Worm (Caenorhabditis elegans): Measurements from ENCODE around the gene ztf-16.
A peak's percentile ranks its signal among the peaks of the same experiment; 100 is the strongest.

Gene ztf-16

ce11 chrX:4795329-4795728 is 16.0 kb downstream of the ztf-16 start:
- no peak for TF ChIP-seq mxl-1 (tag; optimal IDR thresholded peaks at IDR 0.05)
- peak; percentile 90 for TF ChIP-seq nhr-80 (tag; optimal IDR thresholded peaks at IDR 0.05)
- peak; percentile 53 for TF ChIP-seq ets-4 (GFP tag; optimal IDR thresholded peaks at IDR 0.05)
- no peak for TF ChIP-seq C06A6.2 (GFP tag; conservative IDR thresholded peaks at IDR 0.05)
- TF ChIP-seq tlf-1 (GFP tag; optimal IDR thresholded peaks at IDR 0.05) = peak; percentile 51
- TF ChIP-seq F49E8.2 (tag; optimal IDR thresholded peaks at IDR 0.05; ENCODE audit: insufficient read depth) = no peak
- peak; percentile 37 for TF ChIP-seq unc-62 (GFP tag; optimal IDR thresholded peaks at IDR 0.05)
- peak; percentile 36 for TF ChIP-seq lin-40 (tag; optimal IDR thresholded peaks at IDR 0.05)
- no peak for TF ChIP-seq somi-1 (GFP tag; optimal IDR thresholded peaks at IDR 0.05)
- peak; percentile 18 for TF ChIP-seq pha-4 (tag; optimal IDR thresholded peaks at IDR 0.05)

- TF ChIP-seq fkh-3 (tag; optimal IDR thresholded peaks at IDR 0.05) (no peak), lin-26 (GFP tag; IDR thresholded peaks at IDR 0.05) (no peak), hmg-20 (GFP tag; IDR thresholded peaks at IDR 0.05) (no peak), sea-2 (GFP tag; IDR thresholded peaks at IDR 0.05) (no peak), attf-3 (GFP tag; conservative IDR thresholded peaks at IDR 0.05) (no peak), lsy-27 (tag; optimal IDR thresholded peaks at IDR 0.05; ENCODE audit: borderline replicate concordance, insufficient read depth) (no peak), F23B12.7 (tag; optimal IDR thresholded peaks at IDR 0.05; ENCODE audit: insufficient read depth) (no peak), bed-2 (GFP tag; IDR thresholded peaks at IDR 0.05) (no peak), aptf-3 (GFP tag; IDR thresholded peaks at IDR 0.05) (no peak), unc-62 (GFP tag; optimal IDR thresholded peaks at IDR 0.05) (peak; percentile 81), xnd-1 (tag; optimal IDR thresholded peaks at IDR 0.05) (no peak), ztf-22 (GFP tag; optimal IDR thresholded peaks at IDR 0.05) (peak; percentile 89), ekl-4 (GFP tag; IDR thresholded peaks at IDR 0.05) (no peak), Y53F4B.3 (GFP tag; IDR thresholded peaks at IDR 0.05) (no peak), lin-40 (tag; optimal IDR thresholded peaks at IDR 0.05) (peak; percentile 5), T07F8.4 (tag; optimal IDR thresholded peaks at IDR 0.05) (no peak), nfyb-1 (GFP tag; IDR thresholded peaks at IDR 0.05) (peak; percentile 65; the same call in 1 of the 2 replicates), hlh-26 (GFP tag; conservative IDR thresholded peaks at IDR 0.05) (no peak), snpc-1.1 (tag; optimal IDR thresholded peaks at IDR 0.05; ENCODE audit: insufficient read depth) (no peak), atf-7 (tag; optimal IDR thresholded peaks at IDR 0.05) (peak; percentile 79), ZK185.1 (tag; optimal IDR thresholded peaks at IDR 0.05; ENCODE audit: poor library complexity, severe bottlenecking) (peak; percentile 2), ccch-3 (GFP tag; optimal IDR thresholded peaks at IDR 0.05) (no peak), chd-7 (tag; optimal IDR thresholded peaks at IDR 0.05) (no peak), attf-6 (GFP tag; IDR thresholded peaks at IDR 0.05) (no peak), nhr-80 (tag; optimal IDR thresholded peaks at IDR 0.05) (peak; percentile 96), cebp-1 (GFP tag; IDR thresholded peaks at IDR 0.05) (0 out of 2 replicates have a peak, but pooled peaks have one; percentile 23), cebp-1 (tag; optimal IDR thresholded peaks at IDR 0.05) (peak; percentile 65), nhr-179 (tag; optimal IDR thresholded peaks at IDR 0.05) (no peak), lir-1 (GFP tag; conservative IDR thresholded peaks at IDR 0.05) (peak; percentile 22; the same call in 1 of the 2 replicates), K12H6.12 (tag; optimal IDR thresholded peaks at IDR 0.05) (no peak), tbp1 (GFP tag; optimal IDR thresholded peaks at IDR 0.05) (peak; percentile 41), efl-1 (GFP tag; optimal IDR thresholded peaks at IDR 0.05) (no peak), K11D2.4 (GFP tag; IDR thresholded peaks at IDR 0.05) (no peak), rpc-1 (optimal IDR thresholded peaks at IDR 0.05) (no peak), rpc-1 (tag; optimal IDR thresholded peaks at IDR 0.05) (no peak), let-607 (tag; optimal IDR thresholded peaks at IDR 0.05) (peak in 1 of 2 experiments; percentile 72), F57A8.1 (GFP tag; optimal IDR thresholded peaks at IDR 0.05) (no peak), lsl-1 (GFP tag; optimal IDR thresholded peaks at IDR 0.05) (no peak), dpl-1 (GFP tag; optimal IDR thresholded peaks at IDR 0.05) (no peak), let-526 (GFP tag; IDR thresholded peaks at IDR 0.05) (no peak)
These were observed 17.3 kb downstream of the ztf-16 start for ce11 chrX:4794062-4794461.

Data from whole organism, young adult.